Worm (Caenorhabditis elegans) whole organism, L4 larva: ENCODE measurements around the gene C27B7.9.

ENCODE experiments used
- F44E2.7 ChIP-seq: fragments of 200-800 bp; sonication (Bioruptor generic); IDR thresholded peaks from 2 replicates; pipeline ENCODE4 v2.1.2; 2022; ENCODE audit warnings: missing genetic modification characterization, missing compliant biosample characterization
- aha-1 ChIP-seq: fragments of 150-350 bp; peaks from one replicate; lab custom pipeline; 2014; ENCODE audit warnings: missing biosample characterization, missing genetic modification characterization
- attf-4 ChIP-seq: sonication (generic microtip); optimal IDR thresholded peaks from 3 replicates; lab custom pipeline; 2017; ENCODE audit warnings: missing biosample characterization, missing genetic modification characterization
- ceh-44 ChIP-seq: fragments of 200-800 bp; sonication (Bioruptor generic); IDR thresholded peaks from 2 replicates; pipeline ENCODE4 v1.3.6; 2022; ENCODE audit warnings: missing genetic modification reagents, missing genetic modification characterization, missing compliant biosample characterization
- ceh-82 ChIP-seq: sonication (generic microtip); optimal IDR thresholded peaks from 2 replicates; lab custom pipeline; 2017; ENCODE audit warnings: missing biosample characterization, missing genetic modification characterization
- ces-1 ChIP-seq: fragments of 150-350 bp; sonication (generic microtip); optimal IDR thresholded peaks from 4 replicates; lab custom pipeline; 2014; ENCODE audit warnings: missing biosample characterization, missing genetic modification reagents, missing genetic modification characterization
- daf-19 ChIP-seq: fragments of 200-800 bp; sonication (Bioruptor generic); conservative IDR thresholded peaks from 2 replicates; pipeline ENCODE4 v1.3.6; 2022; ENCODE audit warnings: missing genetic modification characterization, missing compliant biosample characterization
- dve-1 ChIP-seq: sonication (generic microtip); optimal IDR thresholded peaks from 2 replicates; lab custom pipeline; 2017; ENCODE audit warnings: antibody characterized with exemption, mild to moderate bottlenecking, missing genetic modification characterization, missing compliant biosample characterization; ENCODE audit not compliant: insufficient read depth
- egl-43 ChIP-seq: fragments of 200-800 bp; sonication (Bioruptor generic); IDR thresholded peaks from 2 replicates; pipeline ENCODE4 v1.3.6; 2022; ENCODE audit warnings: missing genetic modification reagents, missing genetic modification characterization, missing compliant biosample characterization
- fkh-10 ChIP-seq: fragments of 150-350 bp; optimal IDR thresholded peaks from 2 replicates; lab custom pipeline; 2014; ENCODE audit warnings: missing biosample characterization, missing genetic modification reagents, missing genetic modification characterization
- hif-1 ChIP-seq, 2 experiments: sonication (generic microtip); optimal IDR thresholded peaks; 2 replicates each; lab custom pipeline; 2016 to 2017; ENCODE audit warnings: missing compliant biosample characterization in 2 of 2, missing genetic modification characterization in 2 of 2, missing genetic modification reagents in 2 of 2, missing genotype in 2 of 2, mild to moderate bottlenecking in 1 of 2
- hlh-11 ChIP-seq: fragments of 200-800 bp; sonication (Bioruptor generic); optimal IDR thresholded peaks from 2 replicates; lab custom pipeline; 2018; ENCODE audit warnings: mild to moderate bottlenecking, missing genetic modification characterization, missing compliant biosample characterization
- hlh-30 ChIP-seq: sonication (generic microtip); optimal IDR thresholded peaks from 2 replicates; lab custom pipeline; 2017; ENCODE audit warnings: antibody characterized with exemption, mild to moderate bottlenecking, missing genetic modification characterization, missing compliant biosample characterization; ENCODE audit not compliant: insufficient read depth
- hmg-1.1 ChIP-seq: fragments of 200-800 bp; sonication (Bioruptor generic); IDR thresholded peaks from 2 replicates; pipeline ENCODE4 v1.3.6; 2022; ENCODE audit warnings: missing genetic modification reagents, missing genetic modification characterization, missing compliant biosample characterization
- jun-1 ChIP-seq: fragments of 150-350 bp; optimal IDR thresholded peaks from 2 replicates; lab custom pipeline; 2014; ENCODE audit warnings: missing biosample characterization, missing genetic modification reagents, missing genetic modification characterization
- lim-7 ChIP-seq: fragments of 200-800 bp; sonication (Bioruptor generic); IDR thresholded peaks from 2 replicates; pipeline ENCODE4 v1.3.6; 2022; ENCODE audit warnings: missing genetic modification characterization, missing compliant biosample characterization
- lin-1 ChIP-seq: fragments of 200-800 bp; sonication (Bioruptor generic); IDR thresholded peaks from 2 replicates; pipeline ENCODE4 v1.3.6; 2022; ENCODE audit warnings: missing genetic modification reagents, missing genetic modification characterization, missing compliant biosample characterization
- lin-13 ChIP-seq: fragments of 150-350 bp; optimal IDR thresholded peaks from 2 replicates; lab custom pipeline; 2014; ENCODE audit warnings: missing biosample characterization, missing genetic modification reagents, missing genetic modification characterization
- lin-39 ChIP-seq: fragments of 150-350 bp; optimal IDR thresholded peaks from 2 replicates; lab custom pipeline; 2014; ENCODE audit warnings: missing biosample characterization, missing genetic modification reagents, missing genetic modification characterization
- lsy-2 ChIP-seq, 2 experiments: fragments of 150-350 bp in 1 of 2; sonication (generic microtip) in 1 of 2; optimal IDR thresholded peaks; 2 replicates each; lab custom pipeline; 2014 to 2017; ENCODE audit warnings: missing biosample characterization in 2 of 2, missing genetic modification characterization in 2 of 2
- madf-9 ChIP-seq: fragments of 200-800 bp; sonication (Bioruptor generic); conservative IDR thresholded peaks from 2 replicates; pipeline ENCODE4 v1.3.6; 2022; ENCODE audit warnings: missing genetic modification reagents, missing genetic modification characterization, missing compliant biosample characterization
- mdl-1 ChIP-seq, 2 experiments: fragments of 150-350 bp in 1 of 2; sonication (generic microtip) in 1 of 2; optimal IDR thresholded peaks; 2 replicates each; lab custom pipeline; 2014 to 2017; ENCODE audit warnings: missing biosample characterization in 2 of 2, missing genetic modification characterization in 2 of 2
- mxl-2 ChIP-seq: fragments of 200-800 bp; sonication (Bioruptor generic); conservative IDR thresholded peaks from 2 replicates; pipeline ENCODE4 v1.3.6; 2022; ENCODE audit warnings: missing genetic modification reagents, missing genetic modification characterization, missing compliant biosample characterization
- nhr-102 ChIP-seq: sonication (generic microtip); optimal IDR thresholded peaks from 2 replicates; lab custom pipeline; 2016; ENCODE audit warnings: mild to moderate bottlenecking, missing genetic modification characterization, moderate library complexity, missing compliant biosample characterization
- nhr-111 ChIP-seq: fragments of 200-800 bp; sonication (Bioruptor generic); optimal IDR thresholded peaks from 2 replicates; lab custom pipeline; 2018; ENCODE audit warnings: mild to moderate bottlenecking, missing genetic modification characterization, missing compliant biosample characterization
- nhr-237 ChIP-seq: sonication (generic microtip); optimal IDR thresholded peaks from 2 replicates; lab custom pipeline; 2017; ENCODE audit warnings: missing biosample characterization, missing genetic modification characterization
- nhr-41 ChIP-seq: fragments of 200-800 bp; sonication (Bioruptor generic); IDR thresholded peaks from 2 replicates; pipeline ENCODE4 v1.3.6; 2022; ENCODE audit warnings: missing genetic modification reagents, missing genetic modification characterization, missing compliant biosample characterization
- saeg-2 ChIP-seq: fragments of 200-800 bp; sonication (Bioruptor generic); IDR thresholded peaks from 2 replicates; pipeline ENCODE4 v1.3.6; 2022; ENCODE audit warnings: missing genetic modification reagents, missing genetic modification characterization, missing compliant biosample characterization
- set-16 ChIP-seq: fragments of 200-800 bp; sonication (Bioruptor generic); IDR thresholded peaks from 2 replicates; pipeline ENCODE4 v1.3.6; 2022; ENCODE audit warnings: missing genetic modification reagents, missing genetic modification characterization, missing compliant biosample characterization
- unc-130 ChIP-seq: sonication (generic microtip); optimal IDR thresholded peaks from 2 replicates; lab custom pipeline; 2016; ENCODE audit warnings: missing genetic modification reagents, missing genetic modification characterization, missing compliant biosample characterization
- unc-62 ChIP-seq, 3 experiments: fragments of 150-350 bp in 1 of 3; sonication (generic microtip); optimal IDR thresholded peaks in 2 of 3; peaks in 1 of 3; 1 replicate in 1 of 3; 2 replicates in 2 of 3; lab custom pipeline; 2014 to 2017; ENCODE audit warnings: missing biosample characterization in 3 of 3, missing genetic modification characterization in 3 of 3, missing genetic modification reagents in 3 of 3, missing genotype in 1 of 3
- zag-1 ChIP-seq: fragments of 150-350 bp; optimal IDR thresholded peaks from 2 replicates; lab custom pipeline; 2014; ENCODE audit warnings: missing biosample characterization, missing genetic modification characterization
- zip-2 ChIP-seq: fragments of 150-350 bp; optimal IDR thresholded peaks from 2 replicates; lab custom pipeline; 2014; ENCODE audit warnings: missing biosample characterization, missing genetic modification characterization

C27B7.9 gene

DNA sequence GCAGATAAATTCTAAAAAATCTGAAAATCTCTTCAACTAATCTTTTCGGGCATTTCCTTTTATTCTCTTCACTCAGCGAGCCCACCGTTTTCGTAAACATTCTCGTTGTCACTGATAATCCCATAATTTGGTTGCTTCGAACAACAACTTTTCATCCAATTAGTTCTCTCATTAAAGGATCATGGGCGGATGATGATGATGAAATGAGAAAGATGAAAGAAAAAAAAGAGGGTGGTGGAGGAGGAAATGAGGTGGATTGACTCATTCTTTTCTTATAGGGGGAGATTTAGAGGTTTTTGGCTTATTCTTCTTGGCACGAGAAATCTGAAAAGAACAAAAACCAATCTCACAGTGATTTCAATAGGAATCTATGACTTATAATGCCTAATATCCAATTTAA, 5.3 kb upstream of the C27B7.9 start:
- TF ChIP-seq hif-1 (tag; optimal IDR thresholded peaks at IDR 0.05; lab: Kevin White, UChicago): no peak
- TF ChIP-seq nhr-111: no peak
- TF ChIP-seq nhr-102: no peak
- TF ChIP-seq daf-19 (GFP tag; lab: Robert Waterston, UW): no peak

DNA sequence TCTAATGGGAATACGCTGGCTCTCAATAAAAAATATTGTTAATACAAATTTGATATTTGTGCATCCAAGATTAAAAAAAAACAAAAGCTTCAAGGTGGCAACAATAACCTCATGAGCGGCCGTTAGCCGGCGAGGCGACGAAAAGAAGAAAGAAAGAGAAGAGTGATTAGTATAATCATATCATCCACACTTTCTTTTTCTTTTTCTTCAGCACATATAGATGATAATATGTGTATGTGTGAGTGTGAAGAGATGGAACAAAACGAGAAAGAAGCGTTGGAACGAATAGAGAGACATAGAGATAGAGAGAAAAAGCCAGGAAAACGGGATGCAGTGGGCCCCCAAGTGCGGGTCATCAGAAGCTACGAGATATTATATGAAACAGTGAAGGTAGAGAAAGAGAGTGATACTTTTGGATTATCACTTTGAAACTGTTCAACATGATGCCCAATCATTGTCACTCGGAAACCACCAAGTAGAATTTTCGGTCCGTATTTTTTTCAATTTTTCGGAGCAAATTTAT, 4.4 kb upstream of the C27B7.9 start:
- TF ChIP-seq set-16 (GFP tag; lab: Robert Waterston, UW) (no peak), ceh-82 (no peak), hlh-11 (tag; lab: Kevin White, UChicago) (peak; percentile 24), hlh-30 (peak; percentile 6), mdl-1 (tag; optimal IDR thresholded peaks at IDR 0.05; lab: Kevin White, UChicago) (peak in 1 of 2 experiments; percentile 14), lsy-2 (tag; optimal IDR thresholded peaks at IDR 0.05; lab: Kevin White, UChicago) (peak in 1 of 2 experiments; percentile 35)

DNA sequence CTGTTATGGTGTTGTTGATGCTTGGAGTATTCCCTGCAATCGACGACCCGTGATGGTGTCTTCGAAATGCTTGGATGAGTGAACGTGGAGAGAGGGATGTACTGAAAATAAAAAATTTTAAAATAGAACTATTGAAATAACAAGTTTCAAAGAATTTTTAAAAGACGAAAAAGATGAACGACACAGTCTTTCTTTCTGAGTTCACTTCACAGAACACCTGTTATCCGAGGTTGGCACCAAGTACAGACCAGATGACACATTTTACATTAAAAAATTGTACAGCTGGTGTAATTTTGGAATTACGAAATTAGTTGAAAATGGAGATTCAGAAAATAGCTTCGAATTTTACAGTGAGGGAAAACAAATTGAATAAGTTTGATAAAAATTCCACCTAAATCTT, 2.9 kb upstream of the C27B7.9 start, which contains the start of gene rap-1:
rap-1 (minus strand) TSS at position 101 of the 400 bp plus-strand sequence.
- TF ChIP-seq nhr-41 (GFP tag; lab: Robert Waterston, UW) (no peak), unc-62 (GFP tag; optimal IDR thresholded peaks at IDR 0.05 in 1 of 2; lab: Kevin White, UChicago) (no peak), unc-62 (tag; optimal IDR thresholded peaks at IDR 0.05; lab: Kevin White, UChicago) (no peak), attf-4 (no peak), lin-1 (GFP tag; lab: Robert Waterston, UW) (no peak), zag-1 (tag; lab: Kevin White, UChicago) (no peak), ceh-44 (GFP tag; lab: Robert Waterston, UW) (no peak), saeg-2 (GFP tag; lab: Robert Waterston, UW) (no peak), lin-13 (GFP tag; lab: Kevin White, UChicago) (no peak), dve-1 (no peak), zip-2 (tag; lab: Kevin White, UChicago) (no peak), nhr-111 (no peak), fkh-10 (GFP tag; lab: Kevin White, UChicago) (no peak), hmg-1.1 (GFP tag; lab: Robert Waterston, UW) (no peak), F44E2.7 (GFP tag; lab: Robert Waterston, UW) (no peak), unc-130 (GFP tag; lab: Kevin White, UChicago) (no peak), hif-1 (tag; optimal IDR thresholded peaks at IDR 0.05; lab: Kevin White, UChicago) (no peak)
- TF ChIP-seq, all 104 proteins: peak for 0

DNA sequence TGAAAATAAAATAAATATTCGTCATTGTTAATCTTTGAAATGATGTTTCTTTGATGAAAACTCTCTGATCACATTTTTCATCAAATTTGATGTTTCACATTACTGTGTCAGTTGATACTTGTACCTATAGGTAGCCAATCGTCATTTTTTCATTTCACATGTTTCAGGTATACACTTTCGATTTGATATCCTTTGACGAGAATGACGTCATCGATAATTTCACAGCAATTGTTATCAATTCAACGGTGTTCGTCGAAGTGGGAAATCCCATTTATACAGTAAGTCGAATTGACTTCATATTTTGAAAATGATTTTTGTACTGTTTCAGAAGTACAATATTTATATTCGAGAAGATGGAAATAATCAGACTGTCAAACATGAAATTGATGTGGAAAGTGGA, 1.7 kb downstream of the C27B7.9 start:
- no peak for TF ChIP-seq nhr-237 (tag; lab: Kevin White, UChicago)
- TF ChIP-seq set-16 (GFP tag; lab: Robert Waterston, UW): no peak
- TF ChIP-seq hlh-30: peak; percentile 30
- TF ChIP-seq madf-9: no peak
- TF ChIP-seq jun-1 (tag; lab: Kevin White, UChicago): no peak
- TF ChIP-seq ces-1 (GFP tag; lab: Kevin White, UChicago): no peak

DNA sequence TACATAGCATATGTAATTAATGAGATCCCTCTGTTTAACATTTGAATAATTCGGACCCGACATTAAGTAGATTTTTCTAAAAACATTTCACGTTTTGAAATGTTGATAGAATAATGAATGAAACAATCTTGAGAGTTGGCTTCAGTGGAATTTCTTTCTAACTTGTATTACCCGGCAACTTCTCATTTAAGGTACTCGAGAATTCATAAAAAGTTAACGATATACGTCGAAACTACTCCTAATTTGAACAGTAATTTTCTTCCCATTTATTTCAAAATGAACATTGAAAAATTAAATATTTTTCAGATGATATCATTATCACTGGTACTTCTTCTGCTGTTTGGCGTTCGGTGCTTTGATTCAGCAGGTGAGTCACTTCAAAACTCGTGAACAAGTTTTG, 9.2 kb downstream of the C27B7.9 start, which contains the start of gene C27B7.7:
C27B7.7 (plus strand) TSS at position 301 of the 400 bp plus-strand sequence.
- TF ChIP-seq unc-62 (GFP tag; optimal IDR thresholded peaks at IDR 0.05 in 1 of 2; lab: Kevin White, UChicago) (peak in 1 of 2 experiments; percentile 67), unc-62 (tag; optimal IDR thresholded peaks at IDR 0.05; lab: Kevin White, UChicago) (no peak), egl-43 (no peak)

DNA sequence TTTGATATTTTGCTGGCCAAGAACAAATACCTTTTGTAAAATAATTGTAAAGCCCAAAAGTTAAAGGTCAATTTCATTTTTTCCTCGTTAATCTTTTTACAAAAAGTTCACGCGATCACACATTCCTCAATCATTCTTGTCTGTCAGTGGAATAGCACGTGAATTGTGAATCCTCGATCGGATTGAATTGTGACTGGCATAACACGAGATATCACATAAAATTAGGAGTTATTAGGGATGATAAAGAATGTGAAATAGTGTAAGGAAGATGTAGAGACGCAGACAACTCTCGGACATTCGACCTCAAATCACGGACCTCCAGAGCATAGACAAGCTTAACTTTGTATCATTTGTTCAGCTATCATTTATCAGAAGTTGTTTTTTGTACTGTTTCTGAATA, 9.7 kb downstream of the C27B7.9 start, which contains the start of gene C27B7.6:
C27B7.6 (minus strand) TSS at position 182 of the 400 bp plus-strand sequence.
- TF ChIP-seq hlh-30 (peak; percentile 56), aha-1 (tag; lab: Kevin White, UChicago) (peak; percentile 80), lin-39 (tag; lab: Kevin White, UChicago) (no peak), mxl-2 (GFP tag; lab: Robert Waterston, UW) (0 out of 2 replicates have a peak, but pooled peaks have one; percentile 36), hlh-11 (tag; lab: Kevin White, UChicago) (peak; percentile 3), lim-7 (no peak)
